Fruit fly (Drosophila melanogaster) Kc167 (cell line): ENCODE measurements around the gene cass.

Experiments used
- Myc ChIP-seq: fragments of >200 bp; optimal IDR thresholded peaks from 2 replicates; lab custom pipeline; 2017; ENCODE audit warnings: missing external identifiers
- insv ChIP-seq: fragments of >200 bp; optimal IDR thresholded peaks from 3 replicates; lab custom pipeline; 2018; ENCODE audit warnings: missing external identifiers

DNA sequence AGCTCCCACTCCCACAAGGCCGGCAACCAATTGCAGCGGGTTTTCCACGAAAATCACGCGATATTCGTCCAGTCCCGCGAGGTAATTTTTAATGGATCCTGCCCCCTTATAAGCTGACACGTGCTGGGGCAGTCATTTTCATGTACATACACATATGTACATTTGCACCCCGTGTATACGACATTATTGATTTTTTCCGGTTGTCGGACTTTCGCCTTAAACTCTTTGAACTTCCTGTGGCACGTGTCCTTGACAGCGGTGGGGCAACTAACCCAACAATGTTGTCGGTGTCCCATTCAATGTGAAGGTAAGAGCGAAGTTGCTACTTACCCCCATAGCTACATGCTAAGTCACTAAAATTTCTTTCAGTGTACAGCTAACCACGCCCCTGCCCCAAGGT lies 25.6 kb downstream of the cass start:
- TF ChIP-seq Myc (lab: Kevin White, UChicago) (no peak), insv (lab: Kevin White, UChicago) (no peak)
